Worm (Caenorhabditis elegans) whole organism, early embryonic: ENCODE data around the gene pmp-5.

Experiments used
- F13C5.2 ChIP-seq: sonication (generic microtip); optimal IDR thresholded peaks from 2 replicates; lab custom pipeline; 2017; ENCODE audit warnings: mild to moderate bottlenecking, missing genetic modification characterization, inconsistent platforms, missing compliant biosample characterization
- ama-1 ChIP-seq: fragments of 150-350 bp; optimal IDR thresholded peaks from 2 replicates; lab custom pipeline; 2014
- ceh-13 ChIP-seq: fragments of 200-800 bp; sonication (Bioruptor generic); optimal IDR thresholded peaks from 2 replicates; lab custom pipeline; 2018; ENCODE audit warnings: mild to moderate bottlenecking, missing genetic modification characterization, missing compliant biosample characterization
- ceh-36 ChIP-seq: sonication (generic microtip); optimal IDR thresholded peaks from 2 replicates; lab custom pipeline; 2016; ENCODE audit warnings: missing genetic modification characterization, inconsistent platforms, missing compliant biosample characterization
- flt-1 ChIP-seq: fragments of 200-800 bp; sonication (Bioruptor generic); IDR thresholded peaks from 2 replicates; pipeline ENCODE4 v1.3.6; 2022; ENCODE audit warnings: missing genetic modification characterization, missing compliant biosample characterization
- hmbx-1 ChIP-seq: sonication (generic microtip); optimal IDR thresholded peaks from 2 replicates; lab custom pipeline; 2016; ENCODE audit warnings: mild to moderate bottlenecking, missing genetic modification characterization, missing compliant biosample characterization
- hnd-1 ChIP-seq: sonication (generic microtip); optimal IDR thresholded peaks from 2 replicates; lab custom pipeline; 2016; ENCODE audit warnings: missing genetic modification characterization, missing compliant biosample characterization
- pes-1 ChIP-seq: fragments of 200-800 bp; sonication (Bioruptor generic); IDR thresholded peaks from 2 replicates; pipeline ENCODE4 v1.3.6; 2022; ENCODE audit warnings: missing genetic modification reagents, missing genetic modification characterization, missing compliant biosample characterization
- sea-1 ChIP-seq: fragments of 200-800 bp; sonication (Bioruptor generic); conservative IDR thresholded peaks from 2 replicates; pipeline ENCODE4 v1.3.6; 2022; ENCODE audit warnings: missing genetic modification characterization, missing compliant biosample characterization
- tbx-11 ChIP-seq: fragments of 200-800 bp; sonication (Bioruptor generic); IDR thresholded peaks from 2 replicates; pipeline ENCODE4 v1.3.6; 2022; ENCODE audit warnings: missing genetic modification characterization, missing compliant biosample characterization
- tbx-37 ChIP-seq: fragments of 200-800 bp; sonication (Bioruptor generic); conservative IDR thresholded peaks from 2 replicates; pipeline ENCODE4 v1.3.6; 2022; ENCODE audit warnings: missing genetic modification reagents, missing genetic modification characterization, missing compliant biosample characterization

DNA sequence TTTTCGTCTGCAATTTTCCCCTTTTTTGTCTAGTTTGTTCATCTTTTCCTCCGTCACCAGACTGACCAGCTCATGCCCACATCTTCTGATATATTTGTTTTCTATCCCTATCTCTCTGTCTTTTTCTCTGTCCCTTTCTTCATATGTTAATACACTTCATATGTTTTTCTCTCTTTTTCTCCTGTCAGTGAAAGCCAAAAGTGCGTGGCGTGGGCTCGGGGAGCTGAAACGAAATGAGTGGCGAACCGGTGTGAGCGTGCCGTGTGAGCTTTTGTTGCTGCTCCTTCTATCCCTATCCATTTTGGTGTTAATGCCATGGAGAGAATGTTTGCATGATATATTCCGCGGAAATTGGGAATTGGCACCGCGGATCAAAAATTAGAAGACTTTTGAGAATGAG is 33.7 kb downstream of the pmp-5 start:
- TF ChIP-seq tbx-11 (GFP tag; lab: Robert Waterston, UW) (no peak), F13C5.2 (no peak), hmbx-1 (tag; lab: Kevin White, UChicago) (no peak), ama-1 (lab: Kevin White, UChicago) (no peak), tbx-37 (GFP tag; lab: Robert Waterston, UW) (no peak), sea-1 (GFP tag; lab: Robert Waterston, UW) (no peak), ceh-13 (no peak), hnd-1 (tag; lab: Kevin White, UChicago) (no peak), ceh-36 (no peak), flt-1 (no peak), pes-1 (GFP tag; lab: Robert Waterston, UW) (no peak)
